Fruit fly (Drosophila melanogaster) whole organism, embryonic: ENCODE measurements around the gene CG43799.

ENCODE experiments used
- CG10321 ChIP-seq: fragments of 200-800 bp; sonication (Bioruptor generic); IDR thresholded peaks from 2 replicates; pipeline ENCODE4 v1.3.6; 2022; ENCODE audit warnings: missing biosample characterization, missing genetic modification characterization
- CG10654 ChIP-seq: fragments of 200-800 bp; sonication (Bioruptor generic); optimal IDR thresholded peaks from 2 replicates; lab custom pipeline; 2016; ENCODE audit warnings: missing biosample characterization, missing genetic modification characterization
- CG11560 ChIP-seq: fragments of 200-800 bp; sonication (Bioruptor generic); IDR thresholded peaks from 3 replicates; pipeline ENCODE4 v1.3.6; 2022; ENCODE audit warnings: missing biosample characterization, missing genetic modification characterization
- CG12104 ChIP-seq: fragments of 200-800 bp; sonication (Bioruptor generic); optimal IDR thresholded peaks from 3 replicates; lab custom pipeline; 2016; ENCODE audit warnings: missing biosample characterization, missing genetic modification characterization
- CG12155 ChIP-seq: fragments of 200-800 bp; sonication (Bioruptor generic); optimal IDR thresholded peaks from 3 replicates; lab custom pipeline; 2016; ENCODE audit warnings: missing biosample characterization, missing genetic modification characterization
- CG13894 ChIP-seq: fragments of 200-800 bp; sonication (Bioruptor generic); optimal IDR thresholded peaks from 3 replicates; lab custom pipeline; 2018; ENCODE audit warnings: missing biosample characterization, mild to moderate bottlenecking, missing genetic modification characterization, moderate library complexity
- CG1603 ChIP-seq: fragments of 200-800 bp; sonication (Bioruptor generic); optimal IDR thresholded peaks from 2 replicates; lab custom pipeline; 2019; ENCODE audit warnings: missing biosample characterization, mild to moderate bottlenecking, missing genetic modification characterization, moderate library complexity
- CG17385 ChIP-seq: fragments of 200-800 bp; sonication (Bioruptor generic); optimal IDR thresholded peaks from 3 replicates; lab custom pipeline; 2018; ENCODE audit warnings: missing biosample characterization, mild to moderate bottlenecking, missing genetic modification characterization
- CG17568 ChIP-seq: fragments of 200-800 bp; sonication (Bioruptor generic); optimal IDR thresholded peaks from 2 replicates; lab custom pipeline; 2018; ENCODE audit warnings: missing biosample characterization, mild to moderate bottlenecking, missing genetic modification characterization, moderate library complexity
- CG18599 ChIP-seq: fragments of 200-800 bp; sonication (Bioruptor generic); optimal IDR thresholded peaks from 3 replicates; lab custom pipeline; 2017; ENCODE audit warnings: missing biosample characterization, missing genetic modification characterization, mild to moderate bottlenecking, moderate library complexity, missing genetic modification reagents
- CG2199 ChIP-seq: fragments of 200-800 bp; sonication (Bioruptor generic); IDR thresholded peaks from 3 replicates; pipeline ENCODE4 v1.3.6; 2022; ENCODE audit warnings: missing biosample characterization, missing genetic modification characterization
- CG2712 ChIP-seq: fragments of 200-800 bp; optimal IDR thresholded peaks from 3 replicates; lab custom pipeline; 2019; ENCODE audit warnings: missing biosample characterization, mild to moderate bottlenecking, missing genetic modification characterization, moderate library complexity
- CG30020 ChIP-seq: fragments of 200-800 bp; optimal IDR thresholded peaks from 2 replicates; lab custom pipeline; 2019; ENCODE audit warnings: missing biosample characterization, mild to moderate bottlenecking, missing genetic modification characterization, moderate library complexity
- CG33213 ChIP-seq: fragments of 200-800 bp; sonication (Bioruptor generic); optimal IDR thresholded peaks from 3 replicates; lab custom pipeline; 2016; ENCODE audit warnings: missing biosample characterization, missing genetic modification characterization
- CG33557 ChIP-seq: fragments of 200-800 bp; sonication (Bioruptor generic); optimal IDR thresholded peaks from 2 replicates; lab custom pipeline; 2019; ENCODE audit warnings: missing biosample characterization, mild to moderate bottlenecking, missing genetic modification characterization, moderate library complexity
- CG4707 ChIP-seq: fragments of 200-800 bp; sonication (Bioruptor generic); optimal IDR thresholded peaks from 2 replicates; lab custom pipeline; 2018; ENCODE audit warnings: missing biosample characterization, mild to moderate bottlenecking, missing genetic modification characterization, moderate library complexity
- CG7786 ChIP-seq: fragments of 200-800 bp; sonication (Bioruptor generic); optimal IDR thresholded peaks from 2 replicates; lab custom pipeline; 2016; ENCODE audit warnings: missing biosample characterization, missing genetic modification characterization
- CG9797 ChIP-seq: fragments of 200-800 bp; sonication (Bioruptor generic); optimal IDR thresholded peaks from 3 replicates; lab custom pipeline; 2018; ENCODE audit warnings: missing biosample characterization, mild to moderate bottlenecking, missing genetic modification characterization
- CG9932 ChIP-seq: fragments of 200-800 bp; sonication (Bioruptor generic); IDR thresholded peaks from 2 replicates; pipeline ENCODE4 v1.3.6; 2022; ENCODE audit warnings: missing biosample characterization, missing genetic modification characterization
- CHES-1-like ChIP-seq: fragments of 200-800 bp; sonication (Bioruptor generic); optimal IDR thresholded peaks from 2 replicates; lab custom pipeline; 2016; ENCODE audit warnings: missing biosample characterization, missing genetic modification characterization
- CTCF ChIP-seq: fragments of 200-800 bp; sonication (Bioruptor generic); optimal IDR thresholded peaks from 2 replicates; lab custom pipeline; 2017; ENCODE audit warnings: missing biosample characterization, mild to moderate bottlenecking, missing genetic modification characterization, moderate library complexity
- Dll ChIP-seq: fragments of 200-800 bp; sonication (Bioruptor generic); IDR thresholded peaks from 4 replicates; pipeline ENCODE4 v1.3.6; 2022; ENCODE audit warnings: missing biosample characterization, missing genetic modification characterization; ENCODE audit not compliant: partially characterized antibody
- Doc3 ChIP-seq: fragments of 200-800 bp; sonication (Bioruptor generic); IDR thresholded peaks from 3 replicates; pipeline ENCODE4 v1.3.6; 2022; ENCODE audit warnings: missing biosample characterization, missing genetic modification characterization; ENCODE audit not compliant: partially characterized antibody
- E2f2 ChIP-seq: fragments of 200-800 bp; sonication (Bioruptor generic); IDR thresholded peaks from 2 replicates; pipeline ENCODE4 v1.3.6; 2022; ENCODE audit warnings: missing biosample characterization, missing genetic modification characterization
- Fer1 ChIP-seq: fragments of 200-800 bp; sonication (Bioruptor generic); optimal IDR thresholded peaks from 2 replicates; lab custom pipeline; 2017; ENCODE audit warnings: missing biosample characterization, mild to moderate bottlenecking, missing genetic modification characterization
- Hand ChIP-seq: fragments of 200-800 bp; sonication (Bioruptor generic); optimal IDR thresholded peaks from 2 replicates; lab custom pipeline; 2017; ENCODE audit warnings: mild to moderate bottlenecking, missing biosample characterization, missing genetic modification reagents, missing genetic modification characterization
- Hsf ChIP-seq: fragments of 200-800 bp; sonication (Bioruptor generic); optimal IDR thresholded peaks from 3 replicates; lab custom pipeline; 2016; ENCODE audit warnings: missing biosample characterization, missing genetic modification characterization
- MBD-R2 ChIP-seq: fragments of 200-800 bp; sonication (Bioruptor generic); IDR thresholded peaks from 2 replicates; pipeline ENCODE4 v1.3.6; 2022; ENCODE audit warnings: missing biosample characterization, missing genetic modification characterization
- MESR4 ChIP-seq: fragments of 200-800 bp; sonication (Bioruptor generic); optimal IDR thresholded peaks from 2 replicates; lab custom pipeline; 2018; ENCODE audit warnings: missing biosample characterization, mild to moderate bottlenecking, missing genetic modification characterization, moderate library complexity
- Nf-YC ChIP-seq: fragments of 200-800 bp; optimal IDR thresholded peaks from 3 replicates; lab custom pipeline; 2019; ENCODE audit warnings: missing biosample characterization, mild to moderate bottlenecking, missing genetic modification characterization, moderate library complexity
- NfI ChIP-seq: fragments of 200-800 bp; sonication (Bioruptor generic); optimal IDR thresholded peaks from 3 replicates; lab custom pipeline; 2018; ENCODE audit warnings: missing biosample characterization, mild to moderate bottlenecking, missing genetic modification characterization, moderate library complexity
- Stat92E ChIP-seq, 3 experiments: fragments of >200 bp in 2 of 3; fragments of 200-800 bp in 1 of 3; sonication (Bioruptor generic) in 1 of 3; optimal IDR thresholded peaks; 2 replicates each; lab custom pipeline; 2017 to 2019; ENCODE audit warnings: missing biosample characterization in 3 of 3, missing genetic modification characterization in 3 of 3, mild to moderate bottlenecking in 1 of 3, moderate library complexity in 1 of 3
- Taf1 ChIP-seq: fragments of 200-800 bp; sonication (Bioruptor generic); IDR thresholded peaks from 2 replicates; pipeline ENCODE4 v1.3.6; 2022; ENCODE audit warnings: missing biosample characterization, missing genetic modification characterization
- Xbp1 ChIP-seq: fragments of 200-800 bp; sonication (Bioruptor generic); optimal IDR thresholded peaks from 3 replicates; lab custom pipeline; 2016; ENCODE audit warnings: missing biosample characterization, mild to moderate bottlenecking, missing genetic modification characterization
- Xrp1 ChIP-seq: fragments of 200-800 bp; sonication (Bioruptor generic); IDR thresholded peaks from 2 replicates; pipeline ENCODE4 v1.3.6; 2022; ENCODE audit warnings: missing biosample characterization, missing genetic modification characterization
- ac ChIP-seq: fragments of 200-800 bp; sonication (Bioruptor generic); optimal IDR thresholded peaks from 3 replicates; lab custom pipeline; 2017; ENCODE audit warnings: missing biosample characterization, mild to moderate bottlenecking, missing genetic modification characterization
- bcd ChIP-seq: fragments of 200-800 bp; sonication (Bioruptor generic); optimal IDR thresholded peaks from 2 replicates; lab custom pipeline; 2017; ENCODE audit warnings: missing biosample characterization, mild to moderate bottlenecking, missing genetic modification characterization
- grau ChIP-seq: fragments of 200-800 bp; optimal IDR thresholded peaks from 3 replicates; lab custom pipeline; 2019; ENCODE audit warnings: missing biosample characterization, mild to moderate bottlenecking, missing genetic modification characterization, moderate library complexity
- gro ChIP-seq: fragments of 200-800 bp; sonication (Bioruptor generic); optimal IDR thresholded peaks from 2 replicates; lab custom pipeline; 2016; ENCODE audit warnings: missing biosample characterization, missing genetic modification characterization
- insv ChIP-seq, 2 experiments: fragments of 200-800 bp; sonication (Bioruptor generic); optimal IDR thresholded peaks; 3 replicates each; lab custom pipeline; 2016 to 2018; ENCODE audit warnings: missing biosample characterization in 2 of 2, missing genetic modification characterization in 2 of 2
- kni ChIP-seq: fragments of 200-800 bp; sonication (Bioruptor generic); optimal IDR thresholded peaks from 3 replicates; lab custom pipeline; 2017; ENCODE audit warnings: mild to moderate bottlenecking, missing biosample characterization, missing genetic modification reagents, missing genetic modification characterization
- knrl ChIP-seq: fragments of 200-800 bp; sonication (Bioruptor generic); IDR thresholded peaks from 3 replicates; pipeline ENCODE4 v1.3.6; 2022; ENCODE audit warnings: missing biosample characterization, missing genetic modification characterization; ENCODE audit not compliant: partially characterized antibody
- lab ChIP-seq: fragments of 200-800 bp; sonication (Bioruptor generic); optimal IDR thresholded peaks from 3 replicates; lab custom pipeline; 2017; ENCODE audit warnings: missing biosample characterization, missing genetic modification characterization, mild to moderate bottlenecking, moderate library complexity, missing genetic modification reagents
- pzg ChIP-seq: fragments of 200-800 bp; sonication (Bioruptor generic); optimal IDR thresholded peaks from 3 replicates; lab custom pipeline; 2018; ENCODE audit warnings: missing biosample characterization, mild to moderate bottlenecking, missing genetic modification characterization, moderate library complexity
- row ChIP-seq: fragments of 200-800 bp; sonication (Bioruptor generic); IDR thresholded peaks from 3 replicates; pipeline ENCODE4 v1.3.6; 2022; ENCODE audit warnings: missing biosample characterization, missing genetic modification characterization
- sqz ChIP-seq: fragments of 200-800 bp; sonication (Bioruptor generic); optimal IDR thresholded peaks from 3 replicates; lab custom pipeline; 2018; ENCODE audit warnings: missing biosample characterization, mild to moderate bottlenecking, missing genetic modification characterization
- sr ChIP-seq: fragments of 200-800 bp; sonication (Bioruptor generic); IDR thresholded peaks from 3 replicates; pipeline ENCODE4 v1.3.6; 2022; ENCODE audit warnings: missing biosample characterization, missing genetic modification characterization
- tap ChIP-seq: fragments of 200-800 bp; optimal IDR thresholded peaks from 3 replicates; lab custom pipeline; 2019; ENCODE audit warnings: missing biosample characterization, mild to moderate bottlenecking, missing genetic modification characterization, moderate library complexity
- tna ChIP-seq: fragments of 200-800 bp; sonication (Bioruptor generic); IDR thresholded peaks from 2 replicates; pipeline ENCODE4 v1.3.6; 2022; ENCODE audit warnings: missing biosample characterization, missing genetic modification characterization; ENCODE audit not compliant: partially characterized antibody
- twi ChIP-seq: fragments of 200-800 bp; optimal IDR thresholded peaks from 2 replicates; lab custom pipeline; 2019; ENCODE audit warnings: missing biosample characterization, mild to moderate bottlenecking, missing genetic modification characterization, moderate library complexity
- vfl ChIP-seq: fragments of 200-800 bp; sonication (Bioruptor generic); optimal IDR thresholded peaks from 2 replicates; lab custom pipeline; 2016; ENCODE audit warnings: missing biosample characterization, missing genetic modification characterization

Gene CG43799

DNA sequence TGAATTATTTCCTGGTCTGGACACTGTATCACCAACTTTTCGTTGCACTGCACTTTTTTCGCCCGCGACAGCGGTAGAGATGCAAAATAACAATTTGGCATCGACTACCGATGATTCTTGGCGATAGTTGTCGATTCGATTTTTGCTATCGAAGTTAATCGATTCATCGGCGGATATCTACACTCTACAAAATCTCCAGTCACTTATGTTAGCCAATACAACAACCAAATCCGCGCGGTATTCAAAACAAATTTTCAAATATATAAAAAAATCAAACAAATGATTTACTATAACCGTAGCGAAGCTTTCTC, 23.4 kb upstream of the CG43799 start, which contains the start of gene CG4502 (continued):
- TF ChIP-seq kni (GFP tag; lab: Kevin White, UChicago), result no peak
- peak; percentile 33 for TF ChIP-seq bcd (GFP tag; lab: Kevin White, UChicago)
- TF ChIP-seq Stat92E (GFP tag; optimal IDR thresholded peaks at IDR 0.05; lab: Kevin White, UChicago), result peak in 1 of 3 experiments; percentile 78
- peak in 1 of 2 experiments; percentile 6 for TF ChIP-seq insv (GFP tag; optimal IDR thresholded peaks at IDR 0.05; lab: Kevin White, UChicago)
- TF ChIP-seq CG13894 (tag; lab: Kevin White, UChicago), result peak; percentile 49
- no peak for TF ChIP-seq CG7786 (GFP tag; lab: Kevin White, UChicago)
- peak; percentile 100 for TF ChIP-seq E2f2 (GFP tag; lab: Robert Waterston, UW)
- TF ChIP-seq CG17568 (GFP tag; lab: Kevin White, UChicago), result no peak
- TF ChIP-seq CG11560 (tag; lab: Robert Waterston, UW), result peak; percentile 76; the same call in 2 of the 3 replicates
- peak; percentile 100 for TF ChIP-seq Dll (GFP tag; lab: Robert Waterston, UW)
- TF ChIP-seq CG9932, result peak; percentile 78
- TF ChIP-seq Hand (GFP tag; lab: Kevin White, UChicago), result no peak
- peak; percentile 43 for TF ChIP-seq grau (tag; lab: Kevin White, UChicago)
- TF ChIP-seq CG33557 (GFP tag; lab: Kevin White, UChicago), result no peak
- peak; percentile 28 for TF ChIP-seq Nf-YC
- peak; percentile 98 for TF ChIP-seq tna (GFP tag; lab: Robert Waterston, UW)
- no peak for TF ChIP-seq CG17385 (GFP tag; lab: Kevin White, UChicago)
- peak; percentile 42 for TF ChIP-seq Fer1 (GFP tag; lab: Kevin White, UChicago)
- peak; percentile 36 for TF ChIP-seq CG9797
- peak; percentile 37 for TF ChIP-seq CG12155 (GFP tag; lab: Kevin White, UChicago)
- peak; percentile 99 for TF ChIP-seq knrl
- peak; percentile 45 for TF ChIP-seq gro (GFP tag; lab: Kevin White, UChicago)
- no peak for TF ChIP-seq tap
- peak; percentile 50 for TF ChIP-seq CHES-1-like (GFP tag; lab: Kevin White, UChicago)
- no peak for TF ChIP-seq Taf1 (GFP tag; lab: Robert Waterston, UW)
- TF ChIP-seq CG33213 (GFP tag; lab: Kevin White, UChicago), result peak; percentile 76
- TF ChIP-seq CG10654 (GFP tag; lab: Kevin White, UChicago), result no peak
- no peak for TF ChIP-seq CG18599 (GFP tag; lab: Kevin White, UChicago)
- no peak for TF ChIP-seq lab (GFP tag; lab: Kevin White, UChicago)
- TF ChIP-seq sqz, result peak; percentile 19
- TF ChIP-seq ac (GFP tag; lab: Kevin White, UChicago), result no peak
- TF ChIP-seq CG10321 (GFP tag; lab: Robert Waterston, UW), result peak; percentile 34; the same call in 1 of the 2 replicates
- TF ChIP-seq MBD-R2 (GFP tag; lab: Robert Waterston, UW), result peak; percentile 73
- no peak for TF ChIP-seq CG2199
- TF ChIP-seq row, result peak; percentile 63
- peak; percentile 61 for TF ChIP-seq CTCF (GFP tag; lab: Kevin White, UChicago)
- peak; percentile 21 for TF ChIP-seq Hsf (GFP tag; lab: Kevin White, UChicago)
- no peak for TF ChIP-seq CG4707 (GFP tag; lab: Kevin White, UChicago)
- TF ChIP-seq Xbp1 (GFP tag; lab: Kevin White, UChicago), result peak; percentile 40
- TF ChIP-seq vfl (GFP tag; lab: Kevin White, UChicago), result no peak
- peak; percentile 18 for TF ChIP-seq MESR4
- peak; percentile 99 for TF ChIP-seq Doc3 (GFP tag; lab: Robert Waterston, UW)
- TF ChIP-seq CG1603 (tag; lab: Kevin White, UChicago), result peak; percentile 81
- TF ChIP-seq twi (tag; lab: Kevin White, UChicago), result no peak
- peak; percentile 9 for TF ChIP-seq NfI (GFP tag; lab: Kevin White, UChicago)
- TF ChIP-seq Xrp1 (GFP tag; lab: Robert Waterston, UW), result peak; percentile 23; the same call in 1 of the 2 replicates
- no peak for TF ChIP-seq sr (GFP tag; lab: Robert Waterston, UW)
- TF ChIP-seq CG12104 (GFP tag; lab: Kevin White, UChicago), result no peak
- peak; percentile 97 for TF ChIP-seq pzg (GFP tag; lab: Kevin White, UChicago)
- peak; percentile 38 for TF ChIP-seq CG2712 (tag; lab: Kevin White, UChicago)
- no peak for TF ChIP-seq CG30020
